Worm (Caenorhabditis elegans) whole organism, L2 larva: ENCODE results near the gene fbxb-54.

Experiments used
- blmp-1 ChIP-seq: sonication (generic microtip); optimal IDR thresholded peaks from 2 replicates; lab custom pipeline; 2017; ENCODE audit warnings: missing genetic modification characterization, mild to moderate bottlenecking, missing compliant biosample characterization, antibody characterized with exemption, moderate library complexity; ENCODE audit not compliant: insufficient read depth
- nhr-237 ChIP-seq: fragments of 150-350 bp; optimal IDR thresholded peaks from 2 replicates; lab custom pipeline; 2014; ENCODE audit warnings: missing biosample characterization, missing genetic modification characterization
- unc-55 ChIP-seq: fragments of 150-350 bp; sonication (generic microtip); optimal IDR thresholded peaks from 3 replicates; lab custom pipeline; 2014; ENCODE audit warnings: missing biosample characterization, missing genetic modification reagents, missing genetic modification characterization

ce11 chrII:1537321-1537720 lies 18.8 kb downstream of the fbxb-54 start, which contains the start of gene fbxb-42:
- TF ChIP-seq blmp-1, result no peak
- no peak for TF ChIP-seq nhr-237 (tag; lab: Kevin White, UChicago)
- TF ChIP-seq unc-55 (GFP tag; lab: Kevin White, UChicago), result no peak
